Fruit fly (Drosophila melanogaster) whole organism, embryonic: ENCODE data around the gene PNPase.

ENCODE experiments used
- Bdp1 ChIP-seq: fragments of 200-800 bp; sonication (Bioruptor generic); optimal IDR thresholded peaks from 3 replicates; lab custom pipeline; 2016; ENCODE audit warnings: missing biosample characterization, missing genetic modification characterization
- CG11456 ChIP-seq: fragments of 200-800 bp; sonication (Bioruptor generic); IDR thresholded peaks from 3 replicates; pipeline ENCODE4 v1.3.6; 2022; ENCODE audit warnings: missing biosample characterization, missing genetic modification characterization
- CG12104 ChIP-seq: fragments of 200-800 bp; sonication (Bioruptor generic); optimal IDR thresholded peaks from 3 replicates; lab custom pipeline; 2016; ENCODE audit warnings: missing biosample characterization, missing genetic modification characterization
- CG14050 ChIP-seq: fragments of 200-800 bp; sonication (Bioruptor generic); IDR thresholded peaks from 3 replicates; pipeline ENCODE4 v1.3.6; 2022; ENCODE audit warnings: missing biosample characterization, missing genetic modification characterization
- CG15011 ChIP-seq: fragments of 200-800 bp; sonication (Bioruptor generic); optimal IDR thresholded peaks from 3 replicates; lab custom pipeline; 2018; ENCODE audit warnings: missing biosample characterization, mild to moderate bottlenecking, missing genetic modification characterization
- CG17802 ChIP-seq: fragments of 200-800 bp; sonication (Bioruptor generic); optimal IDR thresholded peaks from 2 replicates; lab custom pipeline; 2018; ENCODE audit warnings: missing biosample characterization, mild to moderate bottlenecking, missing genetic modification characterization, moderate library complexity
- CG18619 ChIP-seq: fragments of 200-800 bp; sonication (Bioruptor generic); optimal IDR thresholded peaks from 3 replicates; lab custom pipeline; 2017; ENCODE audit warnings: missing biosample characterization, mild to moderate bottlenecking, missing genetic modification characterization
- CG18764 ChIP-seq: fragments of 200-800 bp; sonication (Bioruptor generic); optimal IDR thresholded peaks from 3 replicates; lab custom pipeline; 2016; ENCODE audit warnings: missing biosample characterization, missing genetic modification characterization
- CG2120 ChIP-seq: fragments of 200-800 bp; sonication (Bioruptor generic); optimal IDR thresholded peaks from 3 replicates; lab custom pipeline; 2016; ENCODE audit warnings: missing biosample characterization, missing genetic modification characterization
- CG2129 ChIP-seq: fragments of 200-800 bp; sonication (Bioruptor generic); IDR thresholded peaks from 2 replicates; pipeline ENCODE4 v1.3.6; 2022; ENCODE audit warnings: missing biosample characterization, missing genetic modification characterization; ENCODE audit not compliant: partially characterized antibody
- CG30020 ChIP-seq: fragments of 200-800 bp; optimal IDR thresholded peaks from 2 replicates; lab custom pipeline; 2019; ENCODE audit warnings: missing biosample characterization, mild to moderate bottlenecking, missing genetic modification characterization, moderate library complexity
- CG34224 ChIP-seq: fragments of 200-800 bp; sonication (Bioruptor generic); IDR thresholded peaks from 3 replicates; pipeline ENCODE4 v1.3.6; 2022; ENCODE audit warnings: missing biosample characterization, missing genetic modification characterization; ENCODE audit not compliant: partially characterized antibody
- CG3726 ChIP-seq: fragments of 200-800 bp; sonication (Bioruptor generic); IDR thresholded peaks from 3 replicates; pipeline ENCODE4, ENCODE4 v1.3.6; 2022; ENCODE audit warnings: missing biosample characterization, missing genetic modification characterization
- CG3847 ChIP-seq: fragments of 200-800 bp; sonication (Bioruptor generic); IDR thresholded peaks from 2 replicates; pipeline ENCODE4 v1.3.6; 2022; ENCODE audit warnings: missing biosample characterization, missing genetic modification characterization
- CG42726 ChIP-seq: fragments of 200-800 bp; sonication (Bioruptor generic); IDR thresholded peaks from 2 replicates; pipeline ENCODE4 v1.3.6; 2022; ENCODE audit warnings: missing biosample characterization, missing genetic modification characterization; ENCODE audit not compliant: partially characterized antibody
- CG4854 ChIP-seq: fragments of 200-800 bp; sonication (Bioruptor generic); optimal IDR thresholded peaks from 2 replicates; lab custom pipeline; 2016; ENCODE audit warnings: missing biosample characterization, missing genetic modification characterization, inconsistent platforms
- CG5180 ChIP-seq: fragments of 200-800 bp; sonication (Bioruptor generic); optimal IDR thresholded peaks from 3 replicates; lab custom pipeline; 2017; ENCODE audit warnings: missing biosample characterization, missing genetic modification characterization, mild to moderate bottlenecking, moderate library complexity, missing genetic modification reagents
- CG7271 ChIP-seq: fragments of 200-800 bp; sonication (Bioruptor generic); optimal IDR thresholded peaks from 2 replicates; lab custom pipeline; 2018; ENCODE audit warnings: missing biosample characterization, mild to moderate bottlenecking, missing genetic modification characterization, moderate library complexity
- CG7745 ChIP-seq: fragments of 200-800 bp; sonication (Bioruptor generic); optimal IDR thresholded peaks from 2 replicates; lab custom pipeline; 2018; ENCODE audit warnings: missing biosample characterization, mild to moderate bottlenecking, missing genetic modification characterization, moderate library complexity
- CG7786 ChIP-seq: fragments of 200-800 bp; sonication (Bioruptor generic); optimal IDR thresholded peaks from 2 replicates; lab custom pipeline; 2016; ENCODE audit warnings: missing biosample characterization, missing genetic modification characterization
- CG8290 ChIP-seq, 3 experiments: fragments of 200-800 bp; sonication (Bioruptor generic); optimal IDR thresholded peaks; 2 replicates each; lab custom pipeline; 2016 to 2019; ENCODE audit warnings: missing biosample characterization in 3 of 3, missing genetic modification characterization in 3 of 3, mild to moderate bottlenecking in 2 of 3, moderate library complexity in 1 of 3
- CG8924 ChIP-seq: fragments of 200-800 bp; optimal IDR thresholded peaks from 3 replicates; lab custom pipeline; 2019; ENCODE audit warnings: missing biosample characterization, mild to moderate bottlenecking, missing genetic modification characterization, moderate library complexity
- D19B ChIP-seq: fragments of 200-800 bp; sonication (Bioruptor generic); optimal IDR thresholded peaks from 2 replicates; lab custom pipeline; 2017; ENCODE audit warnings: missing biosample characterization, mild to moderate bottlenecking, missing genetic modification characterization
- Drgx ChIP-seq: fragments of 200-800 bp; sonication (Bioruptor generic); IDR thresholded peaks from 2 replicates; pipeline ENCODE4 v1.3.6; 2022; ENCODE audit warnings: missing biosample characterization, missing genetic modification characterization
- Ets65A ChIP-seq: fragments of 200-800 bp; sonication (Bioruptor generic); peaks from one replicate; lab custom pipeline; 2016; ENCODE audit warnings: missing biosample characterization, missing genetic modification characterization
- HmgZ ChIP-seq: fragments of 200-800 bp; sonication (Bioruptor generic); optimal IDR thresholded peaks from 2 replicates; lab custom pipeline; 2018; ENCODE audit warnings: missing biosample characterization, mild to moderate bottlenecking, missing genetic modification characterization
- MTF-1 ChIP-seq: fragments of 200-800 bp; sonication (Bioruptor generic); optimal IDR thresholded peaks from 2 replicates; lab custom pipeline; 2018; ENCODE audit warnings: missing biosample characterization, mild to moderate bottlenecking, missing genetic modification characterization, borderline replicate concordance
- Optix ChIP-seq: fragments of 200-800 bp; sonication (Bioruptor generic); IDR thresholded peaks from 3 replicates; pipeline ENCODE4 v1.3.6; 2022; ENCODE audit warnings: missing biosample characterization, missing genetic modification characterization
- TFAM ChIP-seq: fragments of 200-800 bp; sonication (Bioruptor generic); optimal IDR thresholded peaks from 2 replicates; lab custom pipeline; 2017; ENCODE audit warnings: missing biosample characterization, missing genetic modification characterization, inconsistent platforms
- cato ChIP-seq: fragments of 200-800 bp; sonication (Bioruptor generic); optimal IDR thresholded peaks from 2 replicates; lab custom pipeline; 2016; ENCODE audit warnings: missing biosample characterization, missing genetic modification characterization, borderline replicate concordance
- chinmo ChIP-seq: fragments of 200-800 bp; sonication (Bioruptor generic); IDR thresholded peaks from 4 replicates; pipeline ENCODE4 v1.3.6; 2022; ENCODE audit warnings: missing biosample characterization, missing genetic modification characterization; ENCODE audit not compliant: partially characterized antibody
- dan ChIP-seq: fragments of 200-800 bp; sonication (Bioruptor generic); IDR thresholded peaks from 2 replicates; pipeline ENCODE4 v1.3.6; 2022; ENCODE audit warnings: missing biosample characterization, missing genetic modification characterization
- dmrt11E ChIP-seq: fragments of 200-800 bp; sonication (Bioruptor generic); optimal IDR thresholded peaks from 3 replicates; lab custom pipeline; 2018; ENCODE audit warnings: missing biosample characterization, mild to moderate bottlenecking, missing genetic modification characterization, moderate library complexity
- eve ChIP-seq, 2 experiments: fragments of >200 bp; optimal IDR thresholded peaks; 2 replicates each; lab custom pipeline; 2017; ENCODE audit warnings: missing biosample characterization in 2 of 2, missing genetic modification characterization in 2 of 2
- fd3F ChIP-seq: fragments of 200-800 bp; sonication (Bioruptor generic); optimal IDR thresholded peaks from 2 replicates; lab custom pipeline; 2018; ENCODE audit warnings: missing biosample characterization, mild to moderate bottlenecking, missing genetic modification characterization, moderate library complexity
- ftz-f1 ChIP-seq: fragments of 200-800 bp; sonication (Bioruptor generic); optimal IDR thresholded peaks from 2 replicates; lab custom pipeline; 2016; ENCODE audit warnings: missing biosample characterization, missing genetic modification characterization
- hth ChIP-seq: fragments of >200 bp; optimal IDR thresholded peaks from 2 replicates; lab custom pipeline; 2017; ENCODE audit warnings: inconsistent platforms
- ind ChIP-seq: fragments of 200-800 bp; sonication (Bioruptor generic); optimal IDR thresholded peaks from 3 replicates; lab custom pipeline; 2016; ENCODE audit warnings: missing biosample characterization, missing genetic modification characterization
- jing ChIP-seq: fragments of 200-800 bp; sonication (Bioruptor generic); optimal IDR thresholded peaks from 2 replicates; lab custom pipeline; 2018; ENCODE audit warnings: missing biosample characterization, mild to moderate bottlenecking, missing genetic modification characterization
- kay ChIP-seq: fragments of 200-800 bp; sonication (Bioruptor generic); optimal IDR thresholded peaks from 2 replicates; lab custom pipeline; 2016; ENCODE audit warnings: missing biosample characterization, missing genetic modification characterization
- lola ChIP-seq, 3 experiments: fragments of >200 bp in 2 of 3; fragments of 200-800 bp in 1 of 3; sonication (Bioruptor generic) in 1 of 3; optimal IDR thresholded peaks; 2 replicates each; lab custom pipeline; 2017 to 2019; ENCODE audit warnings: missing biosample characterization in 3 of 3, missing genetic modification characterization in 3 of 3, mild to moderate bottlenecking in 1 of 3, moderate library complexity in 1 of 3
- pan ChIP-seq, 4 experiments: fragments of >200 bp in 3 of 4; fragments of 200-800 bp in 1 of 4; sonication (Bioruptor generic) in 1 of 4; optimal IDR thresholded peaks in 3 of 4; IDR thresholded peaks in 1 of 4; 2 replicates each; pipeline versions ENCODE4 v1.3.6 to Lab custom; 2017 to 2022; ENCODE audit warnings: missing biosample characterization in 2 of 4, missing genetic modification characterization in 2 of 4, mixed read lengths in 1 of 4
- sc ChIP-seq, 3 experiments: fragments of >200 bp in 2 of 3; fragments of 200-800 bp in 1 of 3; sonication (Bioruptor generic) in 1 of 3; optimal IDR thresholded peaks; 2 replicates in 2 of 3; 3 replicates in 1 of 3; lab custom pipeline; 2017; ENCODE audit warnings: mild to moderate bottlenecking in 1 of 3, missing biosample characterization in 1 of 3, missing genetic modification characterization in 1 of 3, missing genetic modification reagents in 1 of 3
- sens ChIP-seq: fragments of 200-800 bp; sonication (Bioruptor generic); peaks from one replicate; lab custom pipeline; 2016; ENCODE audit warnings: missing biosample characterization, missing genetic modification characterization
- sisA ChIP-seq: fragments of 200-800 bp; sonication (Bioruptor generic); IDR thresholded peaks from 2 replicates; pipeline ENCODE4 v1.3.6; 2022; ENCODE audit warnings: missing biosample characterization, missing genetic modification characterization
- sqz ChIP-seq: fragments of 200-800 bp; sonication (Bioruptor generic); optimal IDR thresholded peaks from 3 replicates; lab custom pipeline; 2018; ENCODE audit warnings: missing biosample characterization, mild to moderate bottlenecking, missing genetic modification characterization
- zfh1 ChIP-seq: fragments of 200-800 bp; sonication (Bioruptor generic); IDR thresholded peaks from 3 replicates; pipeline ENCODE4 v1.3.6; 2022; ENCODE audit warnings: missing biosample characterization, missing genetic modification characterization

The PNPase gene

dm6 chr3R:31404499-31405276 is 564 bp downstream of the PNPase start, which contains the start of gene Gprk2 (continued):
- peak; percentile 99 for TF ChIP-seq CG18764 (GFP tag; lab: Kevin White, UChicago)
- peak; percentile 100 for TF ChIP-seq zfh1 (GFP tag; lab: Robert Waterston, UW)
- TF ChIP-seq Drgx (GFP tag; lab: Robert Waterston, UW) = peak; percentile 100
- peak; percentile 100 for TF ChIP-seq CG15011
- peak; percentile 99 for TF ChIP-seq CG12104 (GFP tag; lab: Kevin White, UChicago)
- peak; percentile 94 for TF ChIP-seq CG5180
- peak; percentile 97 for TF ChIP-seq Bdp1 (GFP tag; lab: Kevin White, UChicago)
- peak; percentile 100 for TF ChIP-seq ind (GFP tag; lab: Kevin White, UChicago)
- TF ChIP-seq hth (lab: Kevin White, UChicago) = no peak
- TF ChIP-seq fd3F = peak; percentile 100
- peak; percentile 99 for TF ChIP-seq kay
- peak; percentile 100 for TF ChIP-seq jing (GFP tag; lab: Kevin White, UChicago)
- peak; percentile 99 for TF ChIP-seq dan (GFP tag; lab: Robert Waterston, UW)
- TF ChIP-seq CG3847 (GFP tag; lab: Robert Waterston, UW) = peak; percentile 100
- no peak; the same call in 2 of the 3 replicates for TF ChIP-seq CG34224 (GFP tag; lab: Robert Waterston, UW)
- TF ChIP-seq Optix = peak; percentile 100
- peak; percentile 100 for TF ChIP-seq CG3726 (GFP tag; lab: Robert Waterston, UW)
- TF ChIP-seq lola (GFP tag; optimal IDR thresholded peaks at IDR 0.05; lab: Kevin White, UChicago) = peak in 1 of 3 experiments; percentile 99
- peak; percentile 100 for TF ChIP-seq CG7786 (GFP tag; lab: Kevin White, UChicago)
- TF ChIP-seq chinmo (GFP tag; lab: Robert Waterston, UW) = no peak
- TF ChIP-seq CG7271 (tag; lab: Kevin White, UChicago) = peak; percentile 95
- TF ChIP-seq Ets65A (GFP tag; lab: Kevin White, UChicago) = peak; percentile 100
- TF ChIP-seq CG11456 (GFP tag; lab: Robert Waterston, UW) = peak; percentile 100
- TF ChIP-seq CG2129 (GFP tag; lab: Robert Waterston, UW) = no peak
- peak; percentile 99 for TF ChIP-seq dmrt11E
- peak; percentile 100 for TF ChIP-seq cato (GFP tag; lab: Kevin White, UChicago)
- peak; percentile 97 for TF ChIP-seq TFAM (GFP tag; lab: Kevin White, UChicago)
- peak; percentile 99 for TF ChIP-seq D19B (GFP tag; lab: Kevin White, UChicago)
- peak; percentile 90 for TF ChIP-seq CG30020 (tag; lab: Kevin White, UChicago)
- peak; percentile 100 for TF ChIP-seq CG14050 (GFP tag; lab: Robert Waterston, UW)
- TF ChIP-seq sc (optimal IDR thresholded peaks at IDR 0.05; lab: Kevin White, UChicago) = no peak
- TF ChIP-seq sc (GFP tag; optimal IDR thresholded peaks at IDR 0.05; lab: Kevin White, UChicago) = peak; percentile 100
- peak; percentile 100 for TF ChIP-seq CG2120 (GFP tag; lab: Kevin White, UChicago)
- no peak for TF ChIP-seq eve (GFP tag; optimal IDR thresholded peaks at IDR 0.05; lab: Kevin White, UChicago)
- TF ChIP-seq CG8924 (tag; lab: Kevin White, UChicago) = peak; percentile 100
- peak; percentile 99 for TF ChIP-seq MTF-1
- TF ChIP-seq HmgZ (tag; lab: Kevin White, UChicago) = peak; percentile 100
- peak; percentile 92 for TF ChIP-seq CG7745 (tag; lab: Kevin White, UChicago)
- TF ChIP-seq CG4854 = peak; percentile 100
- TF ChIP-seq CG18619 (GFP tag; lab: Kevin White, UChicago) = peak; percentile 100
- peak; percentile 99 for TF ChIP-seq sqz
- TF ChIP-seq CG17802 (tag; lab: Kevin White, UChicago) = peak; percentile 95
- peak; percentile 100 for TF ChIP-seq sisA
- peak; percentile 99 for TF ChIP-seq ftz-f1 (GFP tag; lab: Kevin White, UChicago)
- no peak for TF ChIP-seq CG42726 (GFP tag; lab: Robert Waterston, UW)
- TF ChIP-seq sens (GFP tag; lab: Kevin White, UChicago) = peak; percentile 100
- no peak for TF ChIP-seq pan (optimal IDR thresholded peaks at IDR 0.05; lab: Kevin White, UChicago)
- TF ChIP-seq pan (GFP tag; optimal IDR thresholded peaks at IDR 0.05 in 1 of 2, IDR thresholded peaks at IDR 0.05 in 1 of 2) = peak in 1 of 2 experiments; percentile 100
- TF ChIP-seq CG8290 (GFP tag; optimal IDR thresholded peaks at IDR 0.05; lab: Kevin White, UChicago) = peak; percentile 98
- TF ChIP-seq CG8290 (tag; optimal IDR thresholded peaks at IDR 0.05; lab: Kevin White, UChicago) = peak; percentile 87 to 100
